Worm (Caenorhabditis elegans) whole organism, L2 larva: ENCODE results near the gene set-25.
A peak's percentile ranks its signal among the peaks of the same experiment; 100 is the strongest.

ENCODE experiments used
- C34F6.9 ChIP-seq: fragments of 150-350 bp; optimal IDR thresholded peaks from 2 replicates; lab custom pipeline; 2014; ENCODE audit warnings: missing biosample characterization, missing genetic modification characterization
- Y55F3AM.14 ChIP-seq: fragments of 200-800 bp; sonication (Bioruptor generic); optimal IDR thresholded peaks from 2 replicates; lab custom pipeline; 2018; ENCODE audit warnings: mild to moderate bottlenecking, missing genetic modification characterization, missing compliant biosample characterization
- ZK546.5 ChIP-seq: sonication (generic microtip); optimal IDR thresholded peaks from 2 replicates; lab custom pipeline; 2017; ENCODE audit warnings: missing biosample characterization, missing genetic modification characterization
- ama-1 ChIP-seq: fragments of 150-350 bp; optimal IDR thresholded peaks from 2 replicates; lab custom pipeline; 2018; ENCODE audit warnings: inconsistent platforms
- blmp-1 ChIP-seq: sonication (generic microtip); optimal IDR thresholded peaks from 2 replicates; lab custom pipeline; 2017; ENCODE audit warnings: missing genetic modification characterization, mild to moderate bottlenecking, missing compliant biosample characterization, antibody characterized with exemption, moderate library complexity; ENCODE audit not compliant: insufficient read depth
- ceh-16 ChIP-seq: fragments of 150-350 bp; optimal IDR thresholded peaks from 2 replicates; lab custom pipeline; 2014; ENCODE audit warnings: missing biosample characterization, missing genetic modification characterization
- crh-2 ChIP-seq: sonication (generic microtip); optimal IDR thresholded peaks from 2 replicates; lab custom pipeline; 2017; ENCODE audit warnings: missing biosample characterization, missing genetic modification characterization
- dmd-4 ChIP-seq: sonication (generic microtip); optimal IDR thresholded peaks from 2 replicates; lab custom pipeline; 2017; ENCODE audit warnings: missing biosample characterization, missing genetic modification characterization
- egl-27 ChIP-seq: sonication (generic microtip); optimal IDR thresholded peaks from 3 replicates; lab custom pipeline; 2017; ENCODE audit warnings: missing biosample characterization, missing genetic modification reagents, missing genetic modification characterization
- elt-1 ChIP-seq: fragments of 150-350 bp; optimal IDR thresholded peaks from 2 replicates; lab custom pipeline; 2014; ENCODE audit warnings: missing biosample characterization, missing genetic modification characterization
- elt-3 ChIP-seq: sonication (generic microtip); optimal IDR thresholded peaks from 2 replicates; lab custom pipeline; 2017; ENCODE audit warnings: missing biosample characterization, missing genetic modification characterization
- fos-1 ChIP-seq: fragments of 150-350 bp; optimal IDR thresholded peaks from 2 replicates; lab custom pipeline; 2014; ENCODE audit warnings: missing biosample characterization, missing genetic modification characterization
- lin-11 ChIP-seq: fragments of 150-350 bp; sonication (generic microtip); optimal IDR thresholded peaks from 2 replicates; lab custom pipeline; 2014; ENCODE audit warnings: missing biosample characterization, missing genetic modification characterization, inconsistent platforms, mixed read lengths
- lin-13 ChIP-seq: fragments of 150-350 bp; optimal IDR thresholded peaks from 2 replicates; lab custom pipeline; 2014; ENCODE audit warnings: missing biosample characterization, missing genetic modification reagents, missing genetic modification characterization
- lin-39 ChIP-seq: fragments of 150-350 bp; optimal IDR thresholded peaks from 2 replicates; lab custom pipeline; 2014; ENCODE audit warnings: missing biosample characterization, missing genetic modification reagents, missing genetic modification characterization
- lsy-2 ChIP-seq, 2 experiments: fragments of 150-350 bp in 1 of 2; sonication (generic microtip) in 1 of 2; optimal IDR thresholded peaks; 2 replicates each; lab custom pipeline; 2014 to 2017; ENCODE audit warnings: missing biosample characterization in 2 of 2, missing genetic modification characterization in 2 of 2
- mab-5 ChIP-seq: fragments of 150-350 bp; optimal IDR thresholded peaks from 2 replicates; lab custom pipeline; 2014; ENCODE audit warnings: missing biosample characterization, missing genetic modification characterization
- mdl-1 ChIP-seq, 2 experiments: fragments of 150-350 bp in 1 of 2; sonication (generic microtip) in 1 of 2; optimal IDR thresholded peaks; 2 replicates each; lab custom pipeline; 2017; ENCODE audit warnings: missing biosample characterization in 2 of 2, missing genetic modification characterization in 2 of 2
- nhr-12 ChIP-seq: fragments of 150-350 bp; optimal IDR thresholded peaks from 2 replicates; lab custom pipeline; 2014; ENCODE audit warnings: missing biosample characterization, missing genetic modification characterization
- nhr-129 ChIP-seq: fragments of 150-350 bp; optimal IDR thresholded peaks from 2 replicates; lab custom pipeline; 2014; ENCODE audit warnings: missing biosample characterization, missing genetic modification characterization
- nhr-21 ChIP-seq: fragments of 150-350 bp; optimal IDR thresholded peaks from 2 replicates; lab custom pipeline; 2014; ENCODE audit warnings: missing biosample characterization, missing genetic modification characterization
- nhr-23 ChIP-seq: fragments of 150-350 bp; optimal IDR thresholded peaks from 2 replicates; lab custom pipeline; 2014; ENCODE audit warnings: missing biosample characterization, missing genetic modification reagents, missing genetic modification characterization
- nhr-25 ChIP-seq: fragments of 150-350 bp; sonication (generic microtip); optimal IDR thresholded peaks from 3 replicates; lab custom pipeline; 2014; ENCODE audit warnings: missing biosample characterization, missing genetic modification characterization
- nhr-77 ChIP-seq: fragments of 150-350 bp; optimal IDR thresholded peaks from 2 replicates; lab custom pipeline; 2014; ENCODE audit warnings: missing biosample characterization, missing genetic modification characterization
- peb-1 ChIP-seq: fragments of 150-350 bp; optimal IDR thresholded peaks from 2 replicates; lab custom pipeline; 2014; ENCODE audit warnings: missing biosample characterization, missing genetic modification characterization
- sem-4 ChIP-seq: fragments of 150-350 bp; optimal IDR thresholded peaks from 2 replicates; lab custom pipeline; 2014; ENCODE audit warnings: missing biosample characterization, missing genetic modification reagents, missing genetic modification characterization
- skn-1 ChIP-seq: sonication (generic microtip); optimal IDR thresholded peaks from 2 replicates; lab custom pipeline; 2017; ENCODE audit warnings: missing biosample characterization, missing genetic modification characterization
- sma-3 ChIP-seq: sonication (generic microtip); optimal IDR thresholded peaks from 2 replicates; lab custom pipeline; 2016; ENCODE audit warnings: missing genetic modification reagents, missing genetic modification characterization, missing compliant biosample characterization
- sma-9 ChIP-seq, 2 experiments: fragments of 150-350 bp in 1 of 2; sonication (generic microtip) in 1 of 2; optimal IDR thresholded peaks; 2 replicates each; lab custom pipeline; 2014 to 2016; ENCODE audit warnings: missing genetic modification characterization in 2 of 2, mild to moderate bottlenecking in 1 of 2, missing biosample characterization in 1 of 2, missing compliant biosample characterization in 1 of 2, missing genetic modification reagents in 1 of 2, moderate library complexity in 1 of 2
- snpc-4 ChIP-seq: fragments of 150-350 bp; optimal IDR thresholded peaks from 2 replicates; lab custom pipeline; 2014; ENCODE audit warnings: missing biosample characterization, missing genetic modification characterization
- unc-39 ChIP-seq: fragments of 150-350 bp; optimal IDR thresholded peaks from 2 replicates; lab custom pipeline; 2014; ENCODE audit warnings: missing biosample characterization, missing genetic modification characterization
- unc-55 ChIP-seq: fragments of 150-350 bp; sonication (generic microtip); optimal IDR thresholded peaks from 3 replicates; lab custom pipeline; 2014; ENCODE audit warnings: missing biosample characterization, missing genetic modification reagents, missing genetic modification characterization
- unc-62 ChIP-seq: fragments of 150-350 bp; optimal IDR thresholded peaks from 2 replicates; lab custom pipeline; 2014; ENCODE audit warnings: missing biosample characterization, missing genetic modification reagents, missing genetic modification characterization
- zag-1 ChIP-seq: fragments of 150-350 bp; optimal IDR thresholded peaks from 2 replicates; lab custom pipeline; 2014; ENCODE audit warnings: missing biosample characterization, missing genetic modification characterization
- ztf-1 ChIP-seq: fragments of 200-800 bp; sonication (Bioruptor generic); conservative IDR thresholded peaks from 2 replicates; pipeline ENCODE4 v1.3.6; 2022; ENCODE audit warnings: missing genetic modification characterization, missing compliant biosample characterization
- ztf-11 ChIP-seq: sonication (generic microtip); optimal IDR thresholded peaks from 2 replicates; lab custom pipeline; 2017; ENCODE audit warnings: missing biosample characterization, missing genetic modification characterization
- ztf-4 ChIP-seq: fragments of 150-350 bp; optimal IDR thresholded peaks from 2 replicates; lab custom pipeline; 2014; ENCODE audit warnings: missing biosample characterization, missing genetic modification characterization

The set-25 gene

DNA sequence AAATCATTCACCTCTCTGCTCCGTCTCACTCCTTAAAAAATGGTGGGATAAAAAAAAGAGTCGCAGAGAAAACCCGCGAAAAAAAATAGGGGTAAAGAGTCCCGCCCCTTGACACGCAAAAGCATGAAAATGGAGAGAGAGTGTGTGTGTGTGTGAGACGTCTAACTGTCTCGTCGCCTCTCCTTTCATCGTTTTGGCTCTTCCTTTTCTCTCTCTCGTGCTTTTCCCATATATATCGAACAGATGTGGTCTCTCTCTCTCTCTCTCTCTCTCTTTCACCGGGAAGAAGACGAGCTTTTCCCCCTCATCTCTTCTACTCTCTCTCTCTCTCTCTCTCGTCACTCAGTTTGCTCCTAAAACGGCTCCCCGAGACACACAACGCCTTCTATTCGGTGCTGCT is 17.1 kb downstream of the set-25 start (continued):
- TF ChIP-seq ztf-1 (GFP tag; lab: Robert Waterston, UW): 0 out of 2 replicates have a peak, but pooled peaks have one; percentile 74

DNA sequence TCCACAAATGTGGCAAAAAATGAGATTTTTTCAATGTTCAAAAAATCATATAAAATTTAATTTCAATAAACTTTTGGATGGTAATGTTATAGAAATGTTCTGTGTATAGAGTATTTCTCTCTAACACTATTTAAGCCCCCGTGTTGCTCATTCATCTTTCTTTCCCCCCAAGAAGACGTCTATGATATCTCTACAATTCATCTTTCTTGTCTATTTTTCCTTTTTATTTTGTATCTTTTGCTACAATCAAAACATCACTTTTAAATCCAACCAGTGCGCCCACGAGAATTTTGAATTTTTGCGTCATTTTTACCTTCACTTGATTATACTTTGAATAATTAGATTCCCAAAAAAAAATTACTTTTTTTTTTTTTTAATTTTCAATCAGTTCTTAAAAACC is 20.1 kb downstream of the set-25 start:
- TF ChIP-seq dmd-4 (tag; lab: Kevin White, UChicago) (no peak), sma-9 (GFP tag; optimal IDR thresholded peaks at IDR 0.05; lab: Kevin White, UChicago) (peak; percentile 12), sma-9 (tag; optimal IDR thresholded peaks at IDR 0.05; lab: Kevin White, UChicago) (no peak), Y55F3AM.14 (GFP tag; lab: Kevin White, UChicago) (no peak), unc-55 (GFP tag; lab: Kevin White, UChicago) (peak; percentile 69), nhr-77 (tag; lab: Kevin White, UChicago) (no peak), mab-5 (peak; percentile 19)

DNA sequence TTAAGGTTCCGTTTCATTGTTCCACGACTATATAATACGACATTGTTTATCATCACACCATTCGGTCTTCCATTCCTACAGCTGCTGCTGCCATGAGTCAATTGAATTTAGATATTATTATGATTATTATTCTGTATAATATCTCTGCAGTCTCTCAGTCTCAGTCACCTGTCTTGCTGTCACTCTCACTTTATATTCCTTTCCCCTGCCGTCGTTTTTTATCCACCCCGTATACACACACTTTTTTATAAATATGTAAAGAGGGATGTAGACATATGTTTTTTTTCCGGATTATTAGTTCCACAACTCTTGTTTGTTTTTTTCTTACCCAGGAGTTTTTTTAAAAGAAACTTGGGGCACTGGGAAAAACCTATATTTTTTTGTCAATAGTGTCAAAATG is 20.7 kb downstream of the set-25 start:
- TF ChIP-seq unc-62 (GFP tag; lab: Kevin White, UChicago) (no peak), nhr-23 (no peak), lin-39 (tag; lab: Kevin White, UChicago) (no peak), ceh-16 (tag; lab: Kevin White, UChicago) (no peak), Y55F3AM.14 (GFP tag; lab: Kevin White, UChicago) (no peak), mab-5 (no peak), peb-1 (tag; lab: Kevin White, UChicago) (no peak), ztf-1 (GFP tag; lab: Robert Waterston, UW) (no peak), snpc-4 (tag; lab: Kevin White, UChicago) (no peak), nhr-21 (no peak), sma-3 (no peak), ztf-4 (tag; lab: Kevin White, UChicago) (no peak)

DNA sequence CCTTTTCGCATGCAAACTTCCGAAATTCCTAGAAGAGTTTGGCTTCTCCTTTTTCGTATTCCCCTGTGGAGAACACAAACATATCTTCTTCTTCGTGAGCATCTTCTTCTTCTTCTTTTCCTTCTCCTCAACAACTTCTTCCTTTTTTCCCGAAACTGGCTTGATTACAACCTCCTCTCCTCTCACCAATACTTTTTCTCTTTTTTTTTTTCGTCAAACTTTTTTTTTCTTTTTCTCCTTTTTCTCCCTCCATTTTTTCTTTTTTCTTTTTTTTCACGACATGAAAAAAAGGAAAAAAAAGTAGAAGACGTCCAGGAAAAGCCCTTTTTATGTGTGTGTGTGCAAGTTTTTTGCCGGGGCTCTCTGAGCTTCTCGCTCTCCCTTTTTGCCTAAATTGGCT is 22.0 kb downstream of the set-25 start:
- TF ChIP-seq ztf-1 (GFP tag; lab: Robert Waterston, UW): no peak
- TF ChIP-seq lin-11 (tag; lab: Kevin White, UChicago): no peak
- no peak for TF ChIP-seq elt-1 (tag; lab: Kevin White, UChicago)
- TF ChIP-seq lsy-2 (tag; optimal IDR thresholded peaks at IDR 0.05; lab: Kevin White, UChicago): peak in 1 of 2 experiments; percentile 54
- peak in 1 of 2 experiments; percentile 2 for TF ChIP-seq mdl-1 (tag; optimal IDR thresholded peaks at IDR 0.05; lab: Kevin White, UChicago)
- no peak for TF ChIP-seq ztf-4 (tag; lab: Kevin White, UChicago)
- peak; percentile 3 for TF ChIP-seq sem-4 (tag; lab: Kevin White, UChicago)
- TF ChIP-seq egl-27: no peak
- TF ChIP-seq crh-2: no peak
- TF ChIP-seq sma-9 (GFP tag; optimal IDR thresholded peaks at IDR 0.05; lab: Kevin White, UChicago): no peak
- TF ChIP-seq sma-9 (tag; optimal IDR thresholded peaks at IDR 0.05; lab: Kevin White, UChicago): no peak
- no peak for TF ChIP-seq blmp-1
- TF ChIP-seq fos-1 (tag; lab: Kevin White, UChicago): no peak
- TF ChIP-seq nhr-25: no peak
- no peak for TF ChIP-seq dmd-4 (tag; lab: Kevin White, UChicago)
- no peak for TF ChIP-seq ama-1 (lab: Kevin White, UChicago)
- no peak for TF ChIP-seq ztf-11 (tag; lab: Kevin White, UChicago)
- TF ChIP-seq unc-55 (GFP tag; lab: Kevin White, UChicago): peak; percentile 84
- no peak for TF ChIP-seq nhr-21
- peak; percentile 57 for TF ChIP-seq zag-1 (tag; lab: Kevin White, UChicago)
- TF ChIP-seq lin-39 (tag; lab: Kevin White, UChicago): no peak
- TF ChIP-seq Y55F3AM.14 (GFP tag; lab: Kevin White, UChicago): peak; percentile 25
- no peak for TF ChIP-seq nhr-23
- no peak for TF ChIP-seq nhr-77 (tag; lab: Kevin White, UChicago)
- no peak for TF ChIP-seq ceh-16 (tag; lab: Kevin White, UChicago)
- no peak for TF ChIP-seq snpc-4 (tag; lab: Kevin White, UChicago)
- TF ChIP-seq sma-3: no peak
- TF ChIP-seq skn-1 (tag; lab: Kevin White, UChicago): no peak
- TF ChIP-seq ZK546.5 (tag; lab: Kevin White, UChicago): no peak
- TF ChIP-seq lin-13 (GFP tag; lab: Kevin White, UChicago): no peak
- TF ChIP-seq C34F6.9 (tag; lab: Kevin White, UChicago): peak; percentile 79
- no peak for TF ChIP-seq nhr-12 (tag; lab: Kevin White, UChicago)
- TF ChIP-seq unc-39: no peak
- no peak for TF ChIP-seq elt-3 (tag; lab: Kevin White, UChicago)
- TF ChIP-seq nhr-129 (tag; lab: Kevin White, UChicago): peak; percentile 8
- TF ChIP-seq mab-5: no peak
